Worm (Caenorhabditis elegans): Measurements from ENCODE around the gene C54E10.6.

- TF ChIP-seq lin-26 (GFP tag; IDR thresholded peaks at IDR 0.05) (no peak), F23B12.7 (tag; optimal IDR thresholded peaks at IDR 0.05; ENCODE audit: insufficient read depth) (no peak), ztf-25 (GFP tag; IDR thresholded peaks at IDR 0.05) (no peak), fkh-3 (tag; optimal IDR thresholded peaks at IDR 0.05) (no peak), attf-5 (GFP tag; optimal IDR thresholded peaks at IDR 0.05) (no peak), egl-44 (GFP tag; IDR thresholded peaks at IDR 0.05) (no peak), F39B2.1 (GFP tag; IDR thresholded peaks at IDR 0.05) (no peak), mcd-1 (GFP tag; IDR thresholded peaks at IDR 0.05) (no peak), unc-62 (GFP tag; optimal IDR thresholded peaks at IDR 0.05) (no peak), bed-2 (GFP tag; IDR thresholded peaks at IDR 0.05) (no peak), let-607 (tag; optimal IDR thresholded peaks at IDR 0.05) (no peak), Y53G8AR.9 (GFP tag; conservative IDR thresholded peaks at IDR 0.05) (no peak), ZK185.1 (tag; optimal IDR thresholded peaks at IDR 0.05; ENCODE audit: poor library complexity, severe bottlenecking) (no peak)
Measured at ce11 chrV:18821569-18821968, 13.0 kb upstream of the C54E10.6 start.

Data from whole organism, young adult.